Fruit fly (Drosophila melanogaster): Measurements from ENCODE around the gene vkg.

dm6 chr2L:5003670-5004453, 24.1 kb downstream of the vkg start:
- TF ChIP-seq CTCF (optimal IDR thresholded peaks at IDR 0.05) = peak in 1 of 2 experiments; percentile 56
- no peak for TF ChIP-seq CG8478 (optimal IDR thresholded peaks at IDR 0.05)

All from S2 (cell line).